Fruit fly (Drosophila melanogaster) whole organism, pupa: Measurements from ENCODE around the gene pasi1.
A peak's percentile ranks its signal among the peaks of the same experiment; 100 is the strongest.

ENCODE experiments used
- CG13204 ChIP-seq: fragments of 200-800 bp; sonication (Bioruptor generic); optimal IDR thresholded peaks from 2 replicates; lab custom pipeline; 2018; ENCODE audit warnings: missing biosample characterization, mild to moderate bottlenecking, missing genetic modification characterization, moderate library complexity
- CG14655 ChIP-seq: fragments of 200-800 bp; sonication (Bioruptor generic); optimal IDR thresholded peaks from 3 replicates; lab custom pipeline; 2017; ENCODE audit warnings: mild to moderate bottlenecking, missing biosample characterization, missing genetic modification reagents, missing genetic modification characterization
- CG15710 ChIP-seq: fragments of 200-800 bp; sonication (Bioruptor generic); optimal IDR thresholded peaks from 2 replicates; lab custom pipeline; 2018; ENCODE audit warnings: missing biosample characterization, mild to moderate bottlenecking, missing genetic modification characterization, moderate library complexity
- CG32121 ChIP-seq: fragments of 200-800 bp; sonication (Bioruptor generic); IDR thresholded peaks from 2 replicates; pipeline ENCODE4 v1.3.6; 2022; ENCODE audit warnings: missing biosample characterization, missing genetic modification characterization
- CG8159 ChIP-seq: fragments of 200-800 bp; sonication (Bioruptor generic); optimal IDR thresholded peaks from 3 replicates; lab custom pipeline; 2018; ENCODE audit warnings: missing biosample characterization, mild to moderate bottlenecking, missing genetic modification characterization, moderate library complexity
- CG8301 ChIP-seq: fragments of 200-800 bp; sonication (Bioruptor generic); optimal IDR thresholded peaks from 2 replicates; lab custom pipeline; 2018; ENCODE audit warnings: missing biosample characterization, mild to moderate bottlenecking, missing genetic modification characterization
- CG9948 ChIP-seq: fragments of 200-800 bp; sonication (Bioruptor generic); optimal IDR thresholded peaks from 2 replicates; lab custom pipeline; 2018; ENCODE audit warnings: missing biosample characterization, mild to moderate bottlenecking, missing genetic modification characterization, moderate library complexity
- D1 ChIP-seq: fragments of 200-800 bp; sonication (Bioruptor generic); optimal IDR thresholded peaks from 2 replicates; lab custom pipeline; 2018; ENCODE audit warnings: missing biosample characterization, mild to moderate bottlenecking, missing genetic modification characterization, moderate library complexity
- EcR ChIP-seq: fragments of 200-800 bp; sonication (Bioruptor generic); optimal IDR thresholded peaks from 3 replicates; lab custom pipeline; 2019; ENCODE audit warnings: missing biosample characterization, missing genetic modification characterization, mild to moderate bottlenecking, moderate library complexity, missing genetic modification reagents
- Ets98B ChIP-seq: fragments of 200-800 bp; sonication (Bioruptor generic); IDR thresholded peaks from 2 replicates; pipeline ENCODE4 v1.3.6; 2022; ENCODE audit warnings: missing biosample characterization, missing genetic modification characterization
- Pif1B ChIP-seq: fragments of 200-800 bp; sonication (Bioruptor generic); optimal IDR thresholded peaks from 3 replicates; lab custom pipeline; 2016; ENCODE audit warnings: missing biosample characterization, missing genetic modification characterization
- Snoo ChIP-seq: fragments of 200-800 bp; sonication (Bioruptor generic); optimal IDR thresholded peaks from 3 replicates; lab custom pipeline; 2017; ENCODE audit warnings: missing biosample characterization, mild to moderate bottlenecking, missing genetic modification characterization, inconsistent platforms
- fd96Ca ChIP-seq: fragments of 200-800 bp; sonication (Bioruptor generic); IDR thresholded peaks from 3 replicates; pipeline ENCODE4 v1.3.6; 2022; ENCODE audit warnings: missing biosample characterization, missing genetic modification characterization
- gl ChIP-seq: fragments of 200-800 bp; sonication (Bioruptor generic); optimal IDR thresholded peaks from 2 replicates; lab custom pipeline; 2018; ENCODE audit warnings: missing biosample characterization, mild to moderate bottlenecking, missing genetic modification characterization

DNA sequence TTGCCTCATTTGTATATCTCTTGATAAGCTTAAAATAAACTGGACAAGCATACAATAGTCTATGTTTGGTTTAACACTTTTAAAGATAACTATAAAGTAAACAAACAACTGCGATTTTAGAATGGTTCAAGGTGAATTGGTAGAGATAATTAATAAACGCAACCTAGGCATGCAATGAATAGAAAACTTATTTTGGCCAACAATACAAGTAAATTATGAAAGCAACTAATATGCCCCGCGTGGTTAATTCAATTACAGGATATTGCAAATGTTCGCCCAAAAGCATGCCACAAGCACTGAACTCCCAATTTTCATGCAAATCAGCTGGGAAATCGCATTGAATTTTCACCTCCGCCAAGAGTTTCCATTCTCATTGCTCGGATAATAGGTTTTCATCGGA is 10.7 kb upstream of the pasi1 start:
- 0 out of 3 replicates have a peak, but pooled peaks have one; percentile 44 for TF ChIP-seq fd96Ca (GFP tag; lab: Robert Waterston, UW)
- TF ChIP-seq Snoo (tag; lab: Kevin White, UChicago), result no peak
- TF ChIP-seq CG13204, result no peak
- no peak for TF ChIP-seq CG8159
- no peak for TF ChIP-seq D1 (tag; lab: Kevin White, UChicago)
- no peak for TF ChIP-seq CG9948
- TF ChIP-seq CG14655, result no peak
- TF ChIP-seq CG32121 (GFP tag; lab: Robert Waterston, UW), result no peak
- no peak for TF ChIP-seq EcR (GFP tag; lab: Kevin White, UChicago)
- no peak for TF ChIP-seq CG8301 (tag; lab: Kevin White, UChicago)
- peak; percentile 19; the same call in 1 of the 2 replicates for TF ChIP-seq Ets98B (GFP tag; lab: Robert Waterston, UW)
- no peak for TF ChIP-seq gl (tag; lab: Kevin White, UChicago)
- no peak for TF ChIP-seq Pif1B (GFP tag; lab: Kevin White, UChicago)
- TF ChIP-seq CG15710 (tag; lab: Kevin White, UChicago), result no peak
